Worm (Caenorhabditis elegans): ENCODE results near the gene B0304.2.
A peak's percentile ranks its signal among the peaks of the same experiment; 100 is the strongest.

The B0304.2 gene

DNA sequence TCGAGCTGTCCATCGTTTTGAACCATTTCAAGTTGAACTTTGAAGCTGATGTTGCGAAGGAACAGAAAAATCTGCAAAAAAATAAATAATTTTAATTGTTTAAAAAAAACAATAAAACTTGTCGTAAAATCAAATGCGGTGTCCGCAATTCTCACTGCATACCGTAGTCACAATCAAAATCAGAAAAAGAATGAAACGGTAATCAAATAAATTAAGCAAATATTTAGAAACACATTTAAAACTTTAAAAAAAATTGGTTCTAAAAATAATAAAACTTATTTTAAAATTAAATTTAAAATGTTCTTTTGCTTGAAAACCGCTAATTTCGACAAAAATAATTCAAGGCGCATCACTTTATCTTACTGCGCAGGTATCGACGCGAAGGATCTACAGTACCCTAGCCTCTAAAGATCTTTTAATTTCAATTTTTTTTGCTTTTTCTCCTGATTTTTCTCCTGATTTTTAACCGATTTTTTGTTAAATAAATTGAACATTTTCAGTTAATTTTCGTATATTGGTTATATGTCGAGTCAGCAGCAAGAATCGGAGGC lies at the start of gene B0304.2, which contains the start of gene B0304.4:
Gene B0304.2, plus strand, starts transcription at position 501 of the 551 bp plus-strand sequence.
Gene B0304.4, minus strand, starts transcription at position 101 of the 551 bp plus-strand sequence.
- no peak for TF ChIP-seq lir-3 (tag; optimal IDR thresholded peaks at IDR 0.05; ENCODE audit: poor library complexity)
- TF ChIP-seq nhr-90 (tag; optimal IDR thresholded peaks at IDR 0.05; ENCODE audit: poor library complexity) = no peak
- no peak for TF ChIP-seq rnt-1 (tag; optimal IDR thresholded peaks at IDR 0.05)
- no peak for TF ChIP-seq alr-1 (tag; optimal IDR thresholded peaks at IDR 0.05; ENCODE audit: borderline replicate concordance)
- TF ChIP-seq unc-98 (GFP tag; IDR thresholded peaks at IDR 0.05) = no peak
- TF ChIP-seq unc-62 (GFP tag; optimal IDR thresholded peaks at IDR 0.05) = no peak
- TF ChIP-seq hlh-17 (GFP tag; optimal IDR thresholded peaks at IDR 0.05; ENCODE audit: borderline replicate concordance) = no peak
- no peak for TF ChIP-seq F16B12.6 (tag; optimal IDR thresholded peaks at IDR 0.05)
- no peak for TF ChIP-seq zip-4 (GFP tag; optimal IDR thresholded peaks at IDR 0.05)
- TF ChIP-seq isw-1 (GFP tag; IDR thresholded peaks at IDR 0.05) = no peak
- no peak for TF ChIP-seq Y116A8C.19 (tag; optimal IDR thresholded peaks at IDR 0.05; ENCODE audit: borderline replicate concordance)
- no peak for TF ChIP-seq nhr-237 (tag; optimal IDR thresholded peaks at IDR 0.05)
- no peak for TF ChIP-seq lin-39 (tag; optimal IDR thresholded peaks at IDR 0.05)
- no peak for TF ChIP-seq aly-2 (tag; optimal IDR thresholded peaks at IDR 0.05)
- no peak for TF ChIP-seq egl-13 (tag; optimal IDR thresholded peaks at IDR 0.05)
- no peak for TF ChIP-seq aha-1 (tag; optimal IDR thresholded peaks at IDR 0.05)
- TF ChIP-seq nhr-85 (tag) = no peak
- TF ChIP-seq ztf-11 (tag; optimal IDR thresholded peaks at IDR 0.05) = no peak
- TF ChIP-seq irx-1 (tag; optimal IDR thresholded peaks at IDR 0.05) = no peak

DNA sequence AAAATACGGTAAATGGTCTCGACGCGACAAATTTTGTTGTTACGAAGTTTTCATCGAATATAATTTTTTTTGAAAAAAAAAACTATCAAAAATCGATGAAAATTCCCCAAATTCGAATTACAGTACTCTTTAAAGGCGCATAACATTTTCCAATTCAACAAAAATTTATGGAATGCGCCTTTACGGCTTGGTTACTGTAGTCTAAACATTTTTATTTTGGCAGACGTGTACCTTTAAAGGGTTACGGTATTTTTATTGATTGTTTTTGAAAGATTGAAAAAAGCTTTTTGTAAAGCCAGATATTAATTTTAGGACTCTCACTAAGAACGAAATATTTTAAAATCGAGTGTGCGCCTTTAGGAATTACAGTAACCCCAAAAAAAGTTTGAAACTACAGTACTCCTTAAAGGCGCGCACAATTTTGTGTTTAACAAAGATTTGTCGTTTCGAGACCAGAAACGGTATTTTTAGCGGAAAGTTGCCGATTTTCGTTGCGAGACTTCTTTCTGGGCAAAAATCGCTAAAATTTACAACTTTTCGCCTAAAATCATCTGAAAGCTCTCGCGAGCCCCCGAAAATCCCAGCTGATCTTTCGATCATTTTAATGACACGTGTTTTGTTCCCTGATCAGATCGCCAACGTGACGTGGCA lies 49.3 kb upstream of the B0304.2 start:
- TF ChIP-seq zip-4 (GFP tag; optimal IDR thresholded peaks at IDR 0.05) (no peak), nhr-19 (GFP tag; conservative IDR thresholded peaks at IDR 0.05) (no peak), dpl-1 (GFP tag; optimal IDR thresholded peaks at IDR 0.05) (no peak), grh-1 (GFP tag; IDR thresholded peaks at IDR 0.05) (no peak), nhr-11 (tag; optimal IDR thresholded peaks at IDR 0.05) (no peak), lir-3 (tag; optimal IDR thresholded peaks at IDR 0.05; ENCODE audit: poor library complexity) (no peak), efl-1 (optimal IDR thresholded peaks at IDR 0.05) (no peak), efl-1 (GFP tag; optimal IDR thresholded peaks at IDR 0.05 in 1 of 2) (peak in 1 of 2 experiments; percentile 59), ama-1 (optimal IDR thresholded peaks at IDR 0.05) (no peak)

DNA sequence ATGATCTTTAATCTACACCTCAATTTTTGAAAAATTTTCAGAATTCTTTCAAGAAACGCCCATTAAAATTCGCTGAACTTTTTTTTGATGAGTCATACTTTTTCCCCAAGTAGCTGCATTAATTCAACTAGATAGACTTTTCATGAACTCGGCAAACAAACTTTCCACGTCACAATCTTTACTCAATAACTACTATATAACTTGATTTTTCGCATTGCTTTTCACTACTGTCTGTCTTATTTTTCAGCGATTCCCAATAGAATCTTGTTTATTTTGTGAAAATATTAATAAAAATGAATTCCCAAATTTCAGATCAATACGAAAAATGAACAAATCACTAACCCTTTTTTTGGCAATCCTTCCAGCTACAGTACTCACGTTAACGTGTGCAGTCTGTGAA lies 45.1 kb upstream of the B0304.2 start, which contains the start of gene T05C1.1:
Gene T05C1.1, plus strand, starts transcription at position 301 of the 400 bp plus-strand sequence.
- TF ChIP-seq blmp-1 (tag; optimal IDR thresholded peaks at IDR 0.05) = no peak
- TF ChIP-seq dpl-1 (GFP tag; optimal IDR thresholded peaks at IDR 0.05) = no peak

DNA sequence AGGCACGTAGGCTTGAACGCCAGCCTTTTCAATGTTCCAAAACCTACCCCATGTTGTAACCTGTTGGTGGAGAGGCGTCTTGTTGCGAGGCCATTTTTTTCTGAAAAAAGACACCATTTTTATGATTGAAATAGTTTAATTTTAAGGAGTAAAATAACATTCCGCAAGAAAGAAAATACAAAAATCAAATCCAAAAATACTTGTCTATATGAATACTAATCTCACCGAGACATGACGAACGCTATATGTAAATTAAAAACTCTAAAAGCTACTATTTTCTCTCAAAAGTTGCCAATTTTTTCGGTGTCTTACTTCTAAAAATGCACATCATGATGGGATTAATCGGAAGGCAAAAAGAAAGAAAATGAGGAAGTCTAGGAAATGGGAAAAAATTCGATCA lies 41.4 kb upstream of the B0304.2 start, which contains the start of gene T05C1.2:
Gene T05C1.2, minus strand, starts transcription at position 101 of the 400 bp plus-strand sequence.
- TF ChIP-seq nhr-84 (tag; optimal IDR thresholded peaks at IDR 0.05) = no peak
- TF ChIP-seq C34B4.2 (tag; optimal IDR thresholded peaks at IDR 0.05) = no peak
- no peak for TF ChIP-seq ces-1 (GFP tag; optimal IDR thresholded peaks at IDR 0.05)
- no peak for TF ChIP-seq ztf-4 (tag; optimal IDR thresholded peaks at IDR 0.05)
- TF ChIP-seq zag-1 (tag; optimal IDR thresholded peaks at IDR 0.05) = no peak
- no peak for TF ChIP-seq egl-27 (tag; optimal IDR thresholded peaks at IDR 0.05)
- TF ChIP-seq lin-35 (GFP tag; optimal IDR thresholded peaks at IDR 0.05) = no peak
- no peak for TF ChIP-seq sup-37 (GFP tag; optimal IDR thresholded peaks at IDR 0.05)
- TF ChIP-seq nhr-47 (tag; optimal IDR thresholded peaks at IDR 0.05) = no peak
- no peak for TF ChIP-seq alr-1 (tag; optimal IDR thresholded peaks at IDR 0.05; ENCODE audit: borderline replicate concordance)
- no peak for TF ChIP-seq snu-23 (GFP tag; optimal IDR thresholded peaks at IDR 0.05)
- no peak for TF ChIP-seq irx-1 (tag; optimal IDR thresholded peaks at IDR 0.05)
- TF ChIP-seq hlh-17 (GFP tag; optimal IDR thresholded peaks at IDR 0.05; ENCODE audit: borderline replicate concordance) = no peak
- TF ChIP-seq elt-2 (tag; optimal IDR thresholded peaks at IDR 0.05) = no peak
- no peak for TF ChIP-seq lin-15B (tag; optimal IDR thresholded peaks at IDR 0.05)

Measured in whole organism, L1 larva.